Comparison of ENCODE assay signal across 3 fruit fly cellular contexts in genomic region chr3R:27217465-27218059, dm6.
TF ChIP-seq lines count a peak whose summit lies in the region.

No protein-coding gene starts in this region.

TF ChIP-seq in whole organism, embryonic, 481 proteins besides CTCF, POLR2A, EP300 and RAD21 (continued from another document):
- TF ChIP-seq CG11504 (tag; optimal IDR thresholded peaks at IDR 0.05; lab: Kevin White, UChicago) = peak; percentile 4
- peak in 1 of 3 experiments; percentile 55 for TF ChIP-seq lola (GFP tag; optimal IDR thresholded peaks at IDR 0.05; lab: Kevin White, UChicago)
- no peak for TF ChIP-seq Dbx (GFP tag; IDR thresholded peaks at IDR 0.05; lab: Robert Waterston, UW)
- no peak for TF ChIP-seq pzg (GFP tag; optimal IDR thresholded peaks at IDR 0.05; lab: Kevin White, UChicago)
- TF ChIP-seq CG15601 (tag; optimal IDR thresholded peaks at IDR 0.05; lab: Kevin White, UChicago) = peak; percentile 24
- TF ChIP-seq CG17361 (GFP tag; IDR thresholded peaks at IDR 0.05; lab: Robert Waterston, UW) = 0 out of 3 replicates have a peak, but pooled peaks have one; percentile 30
- TF ChIP-seq Drgx (GFP tag; IDR thresholded peaks at IDR 0.05; lab: Robert Waterston, UW) = peak; percentile 47; the same call in 1 of the 2 replicates
- peak; percentile 22 for TF ChIP-seq Blimp-1 (GFP tag; optimal IDR thresholded peaks at IDR 0.05; lab: Kevin White, UChicago)
- peak; percentile 17 for TF ChIP-seq CG14710 (tag; optimal IDR thresholded peaks at IDR 0.05; lab: Kevin White, UChicago)
- TF ChIP-seq CG2712 (tag; optimal IDR thresholded peaks at IDR 0.05; lab: Kevin White, UChicago) = peak; percentile 50
- 0 out of 2 replicates have a peak, but pooled peaks have one; percentile 6 for TF ChIP-seq H2.0 (GFP tag; IDR thresholded peaks at IDR 0.05; lab: Robert Waterston, UW)
- TF ChIP-seq Ssrp (tag; optimal IDR thresholded peaks at IDR 0.05; lab: Kevin White, UChicago) = peak; percentile 0
- TF ChIP-seq Xrp1 (GFP tag; IDR thresholded peaks at IDR 0.05; lab: Robert Waterston, UW) = peak; percentile 18; the same call in 1 of the 2 replicates
- TF ChIP-seq Med (GFP tag; lab: Kevin White, UChicago) = peak; percentile 16
- peak; percentile 12 for TF ChIP-seq CG10267 (tag; optimal IDR thresholded peaks at IDR 0.05; lab: Kevin White, UChicago)
- TF ChIP-seq CG6689 (GFP tag; IDR thresholded peaks at IDR 0.05; lab: Robert Waterston, UW) = 0 out of 2 replicates have a peak, but pooled peaks have one; percentile 7
- TF ChIP-seq fd96Cb (tag; optimal IDR thresholded peaks at IDR 0.05; lab: Kevin White, UChicago) = peak; percentile 20
- TF ChIP-seq tup (GFP tag; optimal IDR thresholded peaks at IDR 0.05; lab: Kevin White, UChicago) = no peak
- TF ChIP-seq gsb-n (tag; optimal IDR thresholded peaks at IDR 0.05; lab: Kevin White, UChicago) = peak; percentile 3
- peak; percentile 46; the same call in 2 of the 3 replicates for TF ChIP-seq row (GFP tag; IDR thresholded peaks at IDR 0.05; lab: Robert Waterston, UW)
- TF ChIP-seq CG18011 (GFP tag; optimal IDR thresholded peaks at IDR 0.05; lab: Kevin White, UChicago) = no peak
- no peak for TF ChIP-seq trh (GFP tag; optimal IDR thresholded peaks at IDR 0.05; lab: Kevin White, UChicago)
- no peak for TF ChIP-seq CG16779 (GFP tag; IDR thresholded peaks at IDR 0.05; lab: Robert Waterston, UW)
- TF ChIP-seq dm (GFP tag; optimal IDR thresholded peaks at IDR 0.05; lab: Kevin White, UChicago) = no peak
- TF ChIP-seq CG31441 (GFP tag; IDR thresholded peaks at IDR 0.05; lab: Robert Waterston, UW) = 0 out of 2 replicates have a peak, but pooled peaks have one; percentile 35
- no peak for TF ChIP-seq oc (tag; optimal IDR thresholded peaks at IDR 0.05; lab: Kevin White, UChicago)
- peak; percentile 45 for TF ChIP-seq nom (GFP tag; optimal IDR thresholded peaks at IDR 0.05; lab: Kevin White, UChicago)
- peak; percentile 21 for TF ChIP-seq D19A (tag; optimal IDR thresholded peaks at IDR 0.05; lab: Kevin White, UChicago)
- peak; percentile 30 for TF ChIP-seq Deaf1 (tag; optimal IDR thresholded peaks at IDR 0.05; lab: Kevin White, UChicago)
- TF ChIP-seq CG2678 (tag; optimal IDR thresholded peaks at IDR 0.05; lab: Kevin White, UChicago) = peak; percentile 17
TF ChIP-seq in whole organism, embryonic: peak in this region for 34.

TF ChIP-seq in whole organism, prepupa, 60 proteins besides CTCF, POLR2A, EP300 and RAD21 (continued from another document):
- TF ChIP-seq Lpt (GFP tag; optimal IDR thresholded peaks at IDR 0.05; lab: Kevin White, UChicago) = peak; percentile 48
- TF ChIP-seq fkh (GFP tag; optimal IDR thresholded peaks at IDR 0.05; lab: Kevin White, UChicago) = no peak
- peak; percentile 65 for TF ChIP-seq CG8632 (GFP tag; optimal IDR thresholded peaks at IDR 0.05; lab: Kevin White, UChicago)
- peak; percentile 70 for TF ChIP-seq CG6808 (GFP tag; optimal IDR thresholded peaks at IDR 0.05; lab: Kevin White, UChicago)
- peak; percentile 21 for TF ChIP-seq Sox15 (GFP tag; optimal IDR thresholded peaks at IDR 0.05; lab: Kevin White, UChicago)
- TF ChIP-seq acj6 (GFP tag; optimal IDR thresholded peaks at IDR 0.05; lab: Kevin White, UChicago) = peak; percentile 74
- peak; percentile 73 for TF ChIP-seq CG6792 (GFP tag; optimal IDR thresholded peaks at IDR 0.05; lab: Kevin White, UChicago)
- peak; percentile 94 for TF ChIP-seq Eip78C (GFP tag; lab: Kevin White, UChicago)
- peak; percentile 32 for TF ChIP-seq Ets21C (GFP tag; optimal IDR thresholded peaks at IDR 0.05; lab: Kevin White, UChicago)
- peak; percentile 63 for TF ChIP-seq Sox14 (GFP tag; optimal IDR thresholded peaks at IDR 0.05; lab: Kevin White, UChicago)
- peak; percentile 71 for TF ChIP-seq topi (GFP tag; optimal IDR thresholded peaks at IDR 0.05; lab: Kevin White, UChicago)
- TF ChIP-seq CG11294 (GFP tag; IDR thresholded peaks at IDR 0.05; lab: Robert Waterston, UW) = peak; percentile 27; the same call in 1 of the 2 replicates
- peak; percentile 37; the same call in 1 of the 2 replicates for TF ChIP-seq Gug (GFP tag; IDR thresholded peaks at IDR 0.05; lab: Robert Waterston, UW)
- peak; percentile 36; the same call in 2 of the 3 replicates for TF ChIP-seq CG6163 (GFP tag; IDR thresholded peaks at IDR 0.05; lab: Robert Waterston, UW)
- TF ChIP-seq CG8319 (GFP tag; optimal IDR thresholded peaks at IDR 0.05; lab: Kevin White, UChicago) = no peak
- peak; percentile 56 for TF ChIP-seq CG11902 (GFP tag; optimal IDR thresholded peaks at IDR 0.05; lab: Kevin White, UChicago)
- TF ChIP-seq pdm3 (GFP tag; optimal IDR thresholded peaks at IDR 0.05; lab: Kevin White, UChicago) = peak; percentile 69
- TF ChIP-seq Sox102F (GFP tag; optimal IDR thresholded peaks at IDR 0.05; lab: Kevin White, UChicago) = peak; percentile 54
- TF ChIP-seq dsx (GFP tag; optimal IDR thresholded peaks at IDR 0.05; lab: Kevin White, UChicago; ENCODE audit: poor library complexity, severe bottlenecking) = peak; percentile 64
- TF ChIP-seq spab (GFP tag; optimal IDR thresholded peaks at IDR 0.05; lab: Kevin White, UChicago) = peak; percentile 66
- TF ChIP-seq Hr38 (GFP tag; optimal IDR thresholded peaks at IDR 0.05; lab: Kevin White, UChicago) = no peak
- TF ChIP-seq CG32006 (GFP tag; optimal IDR thresholded peaks at IDR 0.05; lab: Kevin White, UChicago) = peak; percentile 77
- TF ChIP-seq net (GFP tag; optimal IDR thresholded peaks at IDR 0.05; lab: Kevin White, UChicago) = peak; percentile 60
- TF ChIP-seq CG6854 (GFP tag; optimal IDR thresholded peaks at IDR 0.05; lab: Kevin White, UChicago) = peak; percentile 40
- peak; percentile 73 for TF ChIP-seq CG8119 (GFP tag; IDR thresholded peaks at IDR 0.05; lab: Robert Waterston, UW)
- peak; percentile 76 for TF ChIP-seq CG15336 (GFP tag; IDR thresholded peaks at IDR 0.05; lab: Robert Waterston, UW)
- TF ChIP-seq CG7368 (GFP tag; optimal IDR thresholded peaks at IDR 0.05; lab: Kevin White, UChicago) = peak; percentile 47
- peak; percentile 64 for TF ChIP-seq lz (GFP tag; optimal IDR thresholded peaks at IDR 0.05; lab: Kevin White, UChicago)
- peak; percentile 72 for TF ChIP-seq OdsH (GFP tag; optimal IDR thresholded peaks at IDR 0.05; lab: Kevin White, UChicago)
- peak; percentile 41 for TF ChIP-seq fd59A (GFP tag; optimal IDR thresholded peaks at IDR 0.05; lab: Kevin White, UChicago)
- TF ChIP-seq Ets96B (tag; optimal IDR thresholded peaks at IDR 0.05; lab: Kevin White, UChicago) = peak; percentile 79
- TF ChIP-seq fd85E (GFP tag; optimal IDR thresholded peaks at IDR 0.05; lab: Kevin White, UChicago) = no peak
- TF ChIP-seq Hr4 (GFP tag; optimal IDR thresholded peaks at IDR 0.05; lab: Kevin White, UChicago) = peak; percentile 59
- TF ChIP-seq CG11762 (GFP tag; optimal IDR thresholded peaks at IDR 0.05; lab: Kevin White, UChicago; ENCODE audit: insufficient read depth) = peak; percentile 63
- peak; percentile 45 for TF ChIP-seq Hr39 (GFP tag; optimal IDR thresholded peaks at IDR 0.05; lab: Kevin White, UChicago)
- TF ChIP-seq salr (GFP tag; optimal IDR thresholded peaks at IDR 0.05; lab: Kevin White, UChicago) = peak in 1 of 2 experiments; percentile 71
- peak; percentile 74 for TF ChIP-seq CG34406 (GFP tag; optimal IDR thresholded peaks at IDR 0.05; lab: Kevin White, UChicago)

TF ChIP-seq in whole organism, wandering third instar larva, 38 proteins besides CTCF, POLR2A, EP300 and RAD21 (continued from another document):
- TF ChIP-seq Dif (GFP tag; optimal IDR thresholded peaks at IDR 0.05; lab: Kevin White, UChicago; ENCODE audit: partially characterized antibody) (no peak), ey (GFP tag; optimal IDR thresholded peaks at IDR 0.05; lab: Kevin White, UChicago) (peak; percentile 66), sage (GFP tag; optimal IDR thresholded peaks at IDR 0.05; lab: Kevin White, UChicago) (peak; percentile 25), br (GFP tag; optimal IDR thresholded peaks at IDR 0.05; lab: Kevin White, UChicago) (peak; percentile 46), Vsx2 (GFP tag; optimal IDR thresholded peaks at IDR 0.05; lab: Kevin White, UChicago; ENCODE audit: partially characterized antibody) (no peak), Jra (GFP tag; optimal IDR thresholded peaks at IDR 0.05; lab: Kevin White, UChicago) (peak; percentile 32), dsf (GFP tag; optimal IDR thresholded peaks at IDR 0.05; lab: Kevin White, UChicago; ENCODE audit: borderline replicate concordance) (no peak)
